Fruit fly (Drosophila melanogaster) whole organism, prepupa: ENCODE data around the gene Obp73a.

ENCODE experiments used
- Blimp-1 ChIP-seq: fragments of 200-800 bp; sonication (Bioruptor generic); optimal IDR thresholded peaks from 3 replicates; lab custom pipeline; 2017; ENCODE audit warnings: missing biosample characterization, missing genetic modification characterization, mild to moderate bottlenecking, moderate library complexity, missing genetic modification reagents
- CG10631 ChIP-seq: fragments of 200-800 bp; sonication (Bioruptor generic); optimal IDR thresholded peaks from 2 replicates; lab custom pipeline; 2016; ENCODE audit warnings: missing biosample characterization, missing genetic modification characterization
- CG10669 ChIP-seq: fragments of 200-800 bp; sonication (Bioruptor generic); optimal IDR thresholded peaks from 3 replicates; lab custom pipeline; 2018; ENCODE audit warnings: missing biosample characterization, mild to moderate bottlenecking, missing genetic modification characterization, moderate library complexity
- CG11294 ChIP-seq: fragments of 200-800 bp; sonication (Bioruptor generic); IDR thresholded peaks from 2 replicates; pipeline ENCODE4 v1.3.6; 2022; ENCODE audit warnings: missing biosample characterization, missing genetic modification characterization
- CG11762 ChIP-seq: fragments of 200-800 bp; sonication (Bioruptor generic); optimal IDR thresholded peaks from 3 replicates; lab custom pipeline; 2016; ENCODE audit warnings: missing biosample characterization, missing genetic modification characterization; ENCODE audit not compliant: insufficient read depth
- CG11902 ChIP-seq: fragments of 200-800 bp; sonication (Bioruptor generic); optimal IDR thresholded peaks from 3 replicates; lab custom pipeline; 2016; ENCODE audit warnings: missing biosample characterization, missing genetic modification characterization
- CG1621 ChIP-seq: fragments of 200-800 bp; sonication (Bioruptor generic); optimal IDR thresholded peaks from 3 replicates; lab custom pipeline; 2018; ENCODE audit warnings: missing biosample characterization, mild to moderate bottlenecking, missing genetic modification characterization
- CG16779 ChIP-seq: fragments of 200-800 bp; sonication (Bioruptor generic); optimal IDR thresholded peaks from 3 replicates; lab custom pipeline; 2017; ENCODE audit warnings: missing biosample characterization, mild to moderate bottlenecking, missing genetic modification characterization
- CG3032 ChIP-seq: fragments of 200-800 bp; optimal IDR thresholded peaks from 2 replicates; lab custom pipeline; 2019; ENCODE audit warnings: missing biosample characterization, mild to moderate bottlenecking, missing genetic modification characterization, moderate library complexity
- CG31627 ChIP-seq: fragments of 200-800 bp; sonication (Bioruptor generic); optimal IDR thresholded peaks from 3 replicates; lab custom pipeline; 2016; ENCODE audit warnings: missing biosample characterization, missing genetic modification characterization
- CG32006 ChIP-seq: fragments of 200-800 bp; sonication (Bioruptor generic); optimal IDR thresholded peaks from 3 replicates; lab custom pipeline; 2017; ENCODE audit warnings: missing biosample characterization, mild to moderate bottlenecking, missing genetic modification characterization
- CG4318 ChIP-seq: fragments of 200-800 bp; sonication (Bioruptor generic); optimal IDR thresholded peaks from 3 replicates; lab custom pipeline; 2017; ENCODE audit warnings: missing biosample characterization, mild to moderate bottlenecking, missing genetic modification characterization
- CG6163 ChIP-seq: fragments of 200-800 bp; sonication (Bioruptor generic); IDR thresholded peaks from 3 replicates; pipeline ENCODE4 v1.3.6; 2022; ENCODE audit warnings: missing biosample characterization, missing genetic modification characterization
- CG6276 ChIP-seq: fragments of 200-800 bp; sonication (Bioruptor generic); optimal IDR thresholded peaks from 2 replicates; lab custom pipeline; 2017; ENCODE audit warnings: missing biosample characterization, mild to moderate bottlenecking, missing genetic modification characterization
- CG6792 ChIP-seq: fragments of 200-800 bp; sonication (Bioruptor generic); optimal IDR thresholded peaks from 3 replicates; lab custom pipeline; 2016; ENCODE audit warnings: missing biosample characterization, missing genetic modification characterization
- CG6854 ChIP-seq: fragments of 200-800 bp; sonication (Bioruptor generic); optimal IDR thresholded peaks from 2 replicates; lab custom pipeline; 2017; ENCODE audit warnings: missing biosample characterization, mild to moderate bottlenecking, missing genetic modification characterization
- CG7368 ChIP-seq: fragments of 200-800 bp; sonication (Bioruptor generic); optimal IDR thresholded peaks from 3 replicates; lab custom pipeline; 2016; ENCODE audit warnings: missing biosample characterization, missing genetic modification characterization
- CG8119 ChIP-seq: fragments of 200-800 bp; sonication (Bioruptor generic); IDR thresholded peaks from 3 replicates; pipeline ENCODE4 v1.3.6; 2022; ENCODE audit warnings: missing biosample characterization, missing genetic modification characterization
- CG8319 ChIP-seq: fragments of 200-800 bp; sonication (Bioruptor generic); optimal IDR thresholded peaks from 3 replicates; lab custom pipeline; 2016; ENCODE audit warnings: missing biosample characterization, missing genetic modification characterization
- CG8632 ChIP-seq: fragments of 200-800 bp; sonication (Bioruptor generic); optimal IDR thresholded peaks from 3 replicates; lab custom pipeline; 2016; ENCODE audit warnings: missing biosample characterization, missing genetic modification characterization
- Eip75B ChIP-seq: fragments of 200-800 bp; sonication (Bioruptor generic); optimal IDR thresholded peaks from 3 replicates; lab custom pipeline; 2016; ENCODE audit warnings: missing biosample characterization, missing genetic modification characterization
- Eip78C ChIP-seq: fragments of 200-800 bp; sonication (Bioruptor generic); peaks from one replicate; lab custom pipeline; 2016; ENCODE audit warnings: missing biosample characterization, missing genetic modification characterization
- Eip93F ChIP-seq: fragments of 200-800 bp; sonication (Bioruptor generic); optimal IDR thresholded peaks from 2 replicates; lab custom pipeline; 2016; ENCODE audit warnings: missing biosample characterization, mild to moderate bottlenecking, missing genetic modification characterization
- Ets21C ChIP-seq: fragments of 200-800 bp; sonication (Bioruptor generic); optimal IDR thresholded peaks from 3 replicates; lab custom pipeline; 2016; ENCODE audit warnings: missing biosample characterization, missing genetic modification characterization
- Ets96B ChIP-seq: fragments of 200-800 bp; optimal IDR thresholded peaks from 2 replicates; lab custom pipeline; 2019; ENCODE audit warnings: missing biosample characterization, mild to moderate bottlenecking, missing genetic modification characterization, moderate library complexity
- Gug ChIP-seq: fragments of 200-800 bp; sonication (Bioruptor generic); IDR thresholded peaks from 2 replicates; pipeline ENCODE4 v1.3.6; 2022; ENCODE audit warnings: missing biosample characterization, missing genetic modification characterization
- Hr38 ChIP-seq: sonication (Bioruptor generic); optimal IDR thresholded peaks from 2 replicates; lab custom pipeline; 2016; ENCODE audit warnings: missing biosample characterization, missing genetic modification characterization
- Hr39 ChIP-seq: fragments of 200-800 bp; sonication (Bioruptor generic); optimal IDR thresholded peaks from 2 replicates; lab custom pipeline; 2016; ENCODE audit warnings: missing biosample characterization, missing genetic modification characterization
- Hr4 ChIP-seq: fragments of 200-800 bp; sonication (Bioruptor generic); optimal IDR thresholded peaks from 3 replicates; lab custom pipeline; 2016; ENCODE audit warnings: missing biosample characterization, missing genetic modification characterization
- Lpt ChIP-seq: fragments of 200-800 bp; sonication (Bioruptor generic); optimal IDR thresholded peaks from 3 replicates; lab custom pipeline; 2016; ENCODE audit warnings: missing biosample characterization, missing genetic modification characterization
- OdsH ChIP-seq: fragments of 200-800 bp; sonication (Bioruptor generic); optimal IDR thresholded peaks from 3 replicates; lab custom pipeline; 2016; ENCODE audit warnings: missing biosample characterization, missing genetic modification characterization
- Sox102F ChIP-seq: fragments of 200-800 bp; sonication (Bioruptor generic); optimal IDR thresholded peaks from 2 replicates; lab custom pipeline; 2016; ENCODE audit warnings: missing biosample characterization, mild to moderate bottlenecking, missing genetic modification characterization
- Sox14 ChIP-seq: fragments of 200-800 bp; sonication (Bioruptor generic); optimal IDR thresholded peaks from 3 replicates; lab custom pipeline; 2016; ENCODE audit warnings: missing biosample characterization, missing genetic modification characterization
- Sox15 ChIP-seq: fragments of 200-800 bp; sonication (Bioruptor generic); optimal IDR thresholded peaks from 3 replicates; lab custom pipeline; 2016; ENCODE audit warnings: missing biosample characterization, missing genetic modification characterization
- achi ChIP-seq: fragments of 200-800 bp; sonication (Bioruptor generic); optimal IDR thresholded peaks from 3 replicates; lab custom pipeline; 2016; ENCODE audit warnings: missing biosample characterization, missing genetic modification characterization
- cyc ChIP-seq: fragments of 200-800 bp; sonication (Bioruptor generic); optimal IDR thresholded peaks from 3 replicates; lab custom pipeline; 2016; ENCODE audit warnings: missing biosample characterization, missing genetic modification characterization
- dac ChIP-seq: fragments of 200-800 bp; sonication (Bioruptor generic); optimal IDR thresholded peaks from 2 replicates; lab custom pipeline; 2017; ENCODE audit warnings: missing biosample characterization, mild to moderate bottlenecking, missing genetic modification characterization
- eg ChIP-seq: fragments of 200-800 bp; sonication (Bioruptor generic); IDR thresholded peaks from 3 replicates; pipeline ENCODE4 v1.3.6; 2022; ENCODE audit warnings: missing biosample characterization, missing genetic modification characterization
- esn ChIP-seq: fragments of 200-800 bp; sonication (Bioruptor generic); optimal IDR thresholded peaks from 2 replicates; lab custom pipeline; 2016; ENCODE audit warnings: missing biosample characterization, mild to moderate bottlenecking, missing genetic modification characterization, moderate library complexity
- fkh ChIP-seq: fragments of 200-800 bp; sonication (Bioruptor generic); optimal IDR thresholded peaks from 3 replicates; lab custom pipeline; 2017; ENCODE audit warnings: missing biosample characterization, mild to moderate bottlenecking, missing genetic modification characterization, moderate library complexity
- net ChIP-seq: fragments of 200-800 bp; sonication (Bioruptor generic); optimal IDR thresholded peaks from 3 replicates; lab custom pipeline; 2016; ENCODE audit warnings: missing biosample characterization, missing genetic modification characterization
- pdm3 ChIP-seq: fragments of 200-800 bp; sonication (Bioruptor generic); optimal IDR thresholded peaks from 3 replicates; lab custom pipeline; 2016; ENCODE audit warnings: missing biosample characterization, missing genetic modification characterization
- salr ChIP-seq, 2 experiments: fragments of 200-800 bp; sonication (Bioruptor generic); optimal IDR thresholded peaks; 3 replicates each; lab custom pipeline; 2016 to 2018; ENCODE audit warnings: missing biosample characterization in 2 of 2, missing genetic modification characterization in 2 of 2, mild to moderate bottlenecking in 1 of 2
- ss ChIP-seq, 2 experiments: fragments of 200-800 bp; sonication (Bioruptor generic); optimal IDR thresholded peaks; 2 replicates in 1 of 2; 3 replicates in 1 of 2; lab custom pipeline; 2017 to 2018; ENCODE audit warnings: mild to moderate bottlenecking in 2 of 2, missing biosample characterization in 2 of 2, missing genetic modification characterization in 2 of 2, moderate library complexity in 1 of 2
- svp ChIP-seq: fragments of 200-800 bp; sonication (Bioruptor generic); peaks from one replicate; lab custom pipeline; 2016; ENCODE audit warnings: missing biosample characterization, missing genetic modification characterization
- topi ChIP-seq: fragments of 200-800 bp; sonication (Bioruptor generic); optimal IDR thresholded peaks from 3 replicates; lab custom pipeline; 2016; ENCODE audit warnings: missing biosample characterization, missing genetic modification characterization
- vri ChIP-seq: fragments of 200-800 bp; sonication (Bioruptor generic); optimal IDR thresholded peaks from 3 replicates; lab custom pipeline; 2016; ENCODE audit warnings: missing biosample characterization, mild to moderate bottlenecking, missing genetic modification characterization

Gene Obp73a

DNA sequence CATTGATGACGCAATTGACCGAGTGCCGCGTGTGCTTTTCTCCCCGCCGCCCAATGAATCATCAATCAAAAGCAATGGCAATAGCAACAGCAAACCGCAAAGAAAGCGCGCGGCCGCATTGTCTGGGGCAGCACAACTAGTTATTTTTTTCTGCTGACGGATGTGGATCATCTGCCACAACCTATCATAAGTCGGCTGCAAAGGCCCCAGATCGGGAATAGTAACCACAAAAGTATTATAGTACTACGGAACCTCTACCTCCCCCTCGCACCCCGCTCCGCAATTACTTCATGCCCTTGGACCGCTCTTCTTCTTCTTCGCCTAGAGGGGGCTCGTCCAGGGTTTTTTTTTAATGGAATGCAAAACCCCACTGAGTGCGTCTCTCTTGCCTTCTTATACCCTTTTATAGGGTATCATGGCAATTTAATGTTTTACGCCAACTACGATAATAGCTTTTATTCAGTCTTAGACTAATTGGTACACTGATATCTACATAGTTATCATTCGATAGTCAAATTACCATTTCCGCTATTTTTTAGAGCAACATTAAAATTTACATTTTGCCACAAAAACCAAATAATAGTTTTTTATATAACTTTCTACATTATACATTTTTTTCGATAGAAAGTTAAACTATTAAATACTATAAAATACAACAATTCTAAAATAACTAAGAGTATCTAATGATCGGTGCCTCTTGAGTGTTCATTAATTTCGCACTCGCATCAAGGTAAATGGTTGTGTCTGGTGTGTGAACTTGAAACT lies 12.0 kb downstream of the Obp73a start (continued):
- TF ChIP-seq Eip75B (no peak), CG16779 (no peak), achi (GFP tag; lab: Kevin White, UChicago) (peak; percentile 1), Ets96B (tag; lab: Kevin White, UChicago) (peak; percentile 0), CG31627 (GFP tag; lab: Kevin White, UChicago) (no peak), CG8119 (GFP tag; lab: Robert Waterston, UW) (no peak; the same call in 2 of the 3 replicates), Hr38 (GFP tag; lab: Kevin White, UChicago) (no peak), CG7368 (GFP tag; lab: Kevin White, UChicago) (no peak), dac (no peak), CG3032 (peak; percentile 47), CG32006 (GFP tag; lab: Kevin White, UChicago) (no peak), CG10669 (GFP tag; lab: Kevin White, UChicago) (peak; percentile 40)
- TF ChIP-seq, all 60 proteins: peak for 16

DNA sequence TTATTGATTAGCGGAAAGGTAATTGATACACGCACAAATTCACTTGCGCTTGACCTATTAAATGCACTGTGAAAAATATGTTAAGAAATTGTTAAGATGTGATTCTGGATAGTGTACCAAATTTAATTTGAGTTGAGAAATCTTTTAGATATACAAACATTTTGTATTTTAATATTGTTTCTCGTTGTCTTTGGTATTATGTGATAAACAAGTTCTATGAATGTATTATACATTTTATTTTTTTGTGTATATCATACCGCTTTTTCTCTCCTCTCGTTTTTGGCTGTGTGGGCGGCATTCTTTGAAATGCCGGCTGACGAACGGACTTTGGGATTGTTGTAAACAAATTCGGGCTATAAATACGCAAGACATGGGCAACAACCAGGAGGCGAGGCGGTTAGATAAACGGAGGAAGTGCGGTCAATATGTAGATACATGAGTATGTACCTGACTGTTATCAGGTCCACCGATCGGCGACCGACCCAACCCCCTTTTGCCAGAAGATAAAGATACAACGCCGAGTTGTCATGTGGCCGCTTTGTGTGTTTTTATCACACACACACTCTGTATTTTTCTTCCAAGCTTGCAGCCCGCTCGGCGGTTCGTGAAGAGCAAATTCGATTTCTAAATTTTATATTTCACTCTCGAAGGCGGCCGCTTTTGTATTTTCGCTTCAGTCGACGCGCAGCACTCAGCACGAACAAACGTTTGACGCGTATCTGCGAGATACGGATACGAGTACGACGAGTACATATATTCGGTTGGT lies 12.8 kb downstream of the Obp73a start:
- no peak for TF ChIP-seq ss (GFP tag; optimal IDR thresholded peaks at IDR 0.05; lab: Kevin White, UChicago)
- 0 out of 2 replicates have a peak, but pooled peaks have one; percentile 11 for TF ChIP-seq Gug (GFP tag; lab: Robert Waterston, UW)
- no peak for TF ChIP-seq achi (GFP tag; lab: Kevin White, UChicago)
- TF ChIP-seq dac = no peak
- TF ChIP-seq Hr38 (GFP tag; lab: Kevin White, UChicago) = no peak
- TF ChIP-seq CG6163 (GFP tag; lab: Robert Waterston, UW) = peak; percentile 30; the same call in 1 of the 3 replicates
- peak; percentile 22 for TF ChIP-seq cyc (GFP tag; lab: Kevin White, UChicago)
- TF ChIP-seq fkh (GFP tag; lab: Kevin White, UChicago) = peak; percentile 27
- TF ChIP-seq CG8632 = peak; percentile 37
- no peak for TF ChIP-seq CG11294 (GFP tag; lab: Robert Waterston, UW)
- peak; percentile 48 for TF ChIP-seq CG32006 (GFP tag; lab: Kevin White, UChicago)
- no peak for TF ChIP-seq CG1621 (tag; lab: Kevin White, UChicago)
- no peak for TF ChIP-seq CG10669 (GFP tag; lab: Kevin White, UChicago)
- no peak for TF ChIP-seq Sox14
- TF ChIP-seq Lpt = no peak
- no peak for TF ChIP-seq CG7368 (GFP tag; lab: Kevin White, UChicago)
- peak; percentile 4 for TF ChIP-seq Sox15 (GFP tag; lab: Kevin White, UChicago)
- TF ChIP-seq Hr39 (GFP tag; lab: Kevin White, UChicago) = no peak
- TF ChIP-seq topi (GFP tag; lab: Kevin White, UChicago) = peak; percentile 26
- no peak for TF ChIP-seq CG8319 (GFP tag; lab: Kevin White, UChicago)
- no peak for TF ChIP-seq CG16779
- peak; percentile 33 for TF ChIP-seq Blimp-1
- TF ChIP-seq CG11762 = no peak
- peak; percentile 28 for TF ChIP-seq Sox102F (GFP tag; lab: Kevin White, UChicago)
- no peak for TF ChIP-seq pdm3 (GFP tag; lab: Kevin White, UChicago)
- no peak for TF ChIP-seq CG10631 (GFP tag; lab: Kevin White, UChicago)
- TF ChIP-seq CG6792 (GFP tag; lab: Kevin White, UChicago) = no peak
- TF ChIP-seq net (GFP tag; lab: Kevin White, UChicago) = peak; percentile 36
- TF ChIP-seq salr (GFP tag; optimal IDR thresholded peaks at IDR 0.05; lab: Kevin White, UChicago) = no peak
- no peak for TF ChIP-seq Eip93F
- peak; percentile 67 for TF ChIP-seq Eip78C (GFP tag; lab: Kevin White, UChicago)
- peak; percentile 51 for TF ChIP-seq eg (GFP tag; lab: Robert Waterston, UW)
- TF ChIP-seq Ets21C = no peak
- TF ChIP-seq CG6276 (GFP tag; lab: Kevin White, UChicago) = no peak
- peak; percentile 30 for TF ChIP-seq Hr4 (GFP tag; lab: Kevin White, UChicago)
- no peak for TF ChIP-seq OdsH
- no peak for TF ChIP-seq CG4318 (GFP tag; lab: Kevin White, UChicago)
- peak; percentile 63 for TF ChIP-seq vri (GFP tag; lab: Kevin White, UChicago)
- TF ChIP-seq CG6854 (GFP tag; lab: Kevin White, UChicago) = no peak
- no peak for TF ChIP-seq CG11902 (GFP tag; lab: Kevin White, UChicago)
- TF ChIP-seq esn (GFP tag; lab: Kevin White, UChicago) = peak; percentile 41
- TF ChIP-seq svp (GFP tag; lab: Kevin White, UChicago) = peak; percentile 67
